Worm (Caenorhabditis elegans) whole organism, early embryonic: ENCODE measurements around the gene E03H12.7.

Source experiments
- B0310.2 ChIP-seq: sonication (generic microtip); optimal IDR thresholded peaks from 2 replicates; lab custom pipeline; 2016; ENCODE audit warnings: mild to moderate bottlenecking, missing genetic modification characterization, missing compliant biosample characterization
- F13C5.2 ChIP-seq: sonication (generic microtip); optimal IDR thresholded peaks from 2 replicates; lab custom pipeline; 2017; ENCODE audit warnings: mild to moderate bottlenecking, missing genetic modification characterization, inconsistent platforms, missing compliant biosample characterization
- aly-1 ChIP-seq: sonication (generic microtip); optimal IDR thresholded peaks from 2 replicates; lab custom pipeline; 2016; ENCODE audit warnings: missing genetic modification characterization, missing compliant biosample characterization
- ama-1 ChIP-seq: fragments of 150-350 bp; optimal IDR thresholded peaks from 2 replicates; lab custom pipeline; 2014
- ceh-13 ChIP-seq: fragments of 200-800 bp; sonication (Bioruptor generic); optimal IDR thresholded peaks from 2 replicates; lab custom pipeline; 2018; ENCODE audit warnings: mild to moderate bottlenecking, missing genetic modification characterization, missing compliant biosample characterization
- flt-1 ChIP-seq: fragments of 200-800 bp; sonication (Bioruptor generic); IDR thresholded peaks from 2 replicates; pipeline ENCODE4 v1.3.6; 2022; ENCODE audit warnings: missing genetic modification characterization, missing compliant biosample characterization
- hmbx-1 ChIP-seq: sonication (generic microtip); optimal IDR thresholded peaks from 2 replicates; lab custom pipeline; 2016; ENCODE audit warnings: mild to moderate bottlenecking, missing genetic modification characterization, missing compliant biosample characterization
- hmg-4 ChIP-seq: fragments of 200-800 bp; sonication (Bioruptor generic); optimal IDR thresholded peaks from 2 replicates; lab custom pipeline; 2018; ENCODE audit warnings: mild to moderate bottlenecking, missing genetic modification characterization, missing compliant biosample characterization
- hnd-1 ChIP-seq: sonication (generic microtip); optimal IDR thresholded peaks from 2 replicates; lab custom pipeline; 2016; ENCODE audit warnings: missing genetic modification characterization, missing compliant biosample characterization
- tbx-37 ChIP-seq: fragments of 200-800 bp; sonication (Bioruptor generic); conservative IDR thresholded peaks from 2 replicates; pipeline ENCODE4 v1.3.6; 2022; ENCODE audit warnings: missing genetic modification reagents, missing genetic modification characterization, missing compliant biosample characterization

DNA sequence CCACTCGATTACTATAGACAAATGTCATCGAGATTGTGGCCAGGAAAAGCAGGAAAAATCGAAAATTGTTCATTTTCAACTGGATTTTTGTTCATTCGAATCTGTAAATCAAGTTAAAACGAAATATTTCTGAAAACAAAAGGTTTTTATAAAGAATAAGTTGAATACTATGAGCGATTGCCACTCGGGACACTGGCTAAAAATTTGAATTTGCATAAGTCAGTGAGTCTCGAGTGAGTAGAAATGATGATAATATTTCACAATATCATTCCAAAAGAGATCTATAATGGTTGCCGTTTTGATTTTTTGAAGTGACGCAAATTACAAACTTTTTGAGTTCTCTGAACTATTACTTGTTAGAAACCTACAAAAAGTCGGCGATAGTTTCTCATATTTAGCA lies 32.1 kb upstream of the E03H12.7 start, which contains the start of gene T28H11.8:
- TF ChIP-seq hmg-4 (GFP tag; lab: Kevin White, UChicago) = no peak
- TF ChIP-seq ama-1 (lab: Kevin White, UChicago) = no peak
- no peak for TF ChIP-seq aly-1
- no peak for TF ChIP-seq tbx-37 (GFP tag; lab: Robert Waterston, UW)
- no peak for TF ChIP-seq flt-1 (GFP tag; lab: Robert Waterston, UW)
- no peak for TF ChIP-seq B0310.2 (tag; lab: Kevin White, UChicago)
- no peak for TF ChIP-seq ceh-13 (GFP tag; lab: Kevin White, UChicago)
- TF ChIP-seq hnd-1 = no peak
- no peak for TF ChIP-seq hmbx-1 (tag; lab: Kevin White, UChicago)
- TF ChIP-seq F13C5.2 = no peak
